Worm (Caenorhabditis elegans): ENCODE data around the gene ZK1067.3.

DNA sequence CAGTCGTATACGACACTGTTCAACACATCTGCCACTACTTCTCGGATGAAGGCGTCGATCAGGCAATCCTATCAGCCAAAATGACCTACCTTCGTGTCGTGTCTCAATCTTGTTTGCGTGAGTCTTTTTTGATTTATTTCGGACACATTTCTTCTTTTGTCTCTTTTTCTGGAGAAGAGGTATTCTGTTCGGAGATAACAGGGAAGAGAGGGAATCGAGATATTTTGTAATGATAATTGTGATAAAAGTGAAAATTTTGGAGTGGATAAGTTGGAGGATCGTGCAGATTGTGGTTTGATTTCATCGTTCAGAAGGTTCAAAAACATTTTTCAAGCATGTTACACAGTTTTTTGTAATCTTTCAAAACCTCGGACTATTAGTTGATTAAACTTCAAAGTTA, 10.7 kb downstream of the ZK1067.3 start:
- no peak for TF ChIP-seq ces-1 (GFP tag; optimal IDR thresholded peaks at IDR 0.05)
- TF ChIP-seq nhr-28 (tag; optimal IDR thresholded peaks at IDR 0.05) = no peak
- TF ChIP-seq ceh-83 (GFP tag; optimal IDR thresholded peaks at IDR 0.05) = no peak
- no peak for TF ChIP-seq unc-39 (tag; optimal IDR thresholded peaks at IDR 0.05)
- no peak for TF ChIP-seq unc-62 (GFP tag; optimal IDR thresholded peaks at IDR 0.05)
- TF ChIP-seq ztf-11 (tag; optimal IDR thresholded peaks at IDR 0.05) = no peak
- no peak for TF ChIP-seq nhr-237 (tag; optimal IDR thresholded peaks at IDR 0.05)
